Fruit fly (Drosophila melanogaster) Kc167 (cell line): ENCODE data around the gene RtcB.

ENCODE experiments used
- Myc ChIP-seq: fragments of >200 bp; optimal IDR thresholded peaks from 2 replicates; lab custom pipeline; 2017; ENCODE audit warnings: missing external identifiers
- Sin3A ChIP-seq: fragments of >200 bp; optimal IDR thresholded peaks from 2 replicates; lab custom pipeline; 2018; ENCODE audit warnings: missing external identifiers
- h ChIP-seq: fragments of >200 bp; optimal IDR thresholded peaks from 3 replicates; lab custom pipeline; 2018; ENCODE audit warnings: missing external identifiers
- insv ChIP-seq: fragments of >200 bp; optimal IDR thresholded peaks from 3 replicates; lab custom pipeline; 2018; ENCODE audit warnings: missing external identifiers
- psq ChIP-seq: fragments of >200 bp; optimal IDR thresholded peaks from 2 replicates; lab custom pipeline; 2017; ENCODE audit warnings: missing external identifiers
- ttk ChIP-seq: sonication (Bioruptor generic); optimal IDR thresholded peaks from 2 replicates; lab custom pipeline; 2017; ENCODE audit warnings: missing external identifiers

The RtcB gene

dm6 chr2L:19430343-19430742 lies at the start of gene RtcB:
TSS of gene RtcB (plus strand) at chr2L:19430643.
- TF ChIP-seq psq (lab: Kevin White, UChicago), result no peak
- no peak for TF ChIP-seq Myc (lab: Kevin White, UChicago)
- no peak for TF ChIP-seq Sin3A (lab: Kevin White, UChicago)
- TF ChIP-seq insv (lab: Kevin White, UChicago), result no peak
- no peak for TF ChIP-seq h
- TF ChIP-seq ttk, result no peak

dm6 chr2L:19382353-19382752 lies 48.1 kb upstream of the RtcB start:
- TF ChIP-seq ttk (no peak), psq (lab: Kevin White, UChicago) (no peak), Sin3A (lab: Kevin White, UChicago) (no peak), h (no peak), insv (lab: Kevin White, UChicago) (no peak), Myc (lab: Kevin White, UChicago) (no peak)

- TF ChIP-seq psq (lab: Kevin White, UChicago) (no peak), h (no peak), Myc (lab: Kevin White, UChicago) (no peak), ttk (no peak), insv (lab: Kevin White, UChicago) (no peak), Sin3A (lab: Kevin White, UChicago) (no peak)
These were observed 44.2 kb upstream of the RtcB start, which contains the start of gene fon for dm6 chr2L:19386106-19386715. TSS of gene fon (minus strand) at chr2L:19386205.

dm6 chr2L:19388966-19389365 lies 41.5 kb upstream of the RtcB start:
- TF ChIP-seq psq (lab: Kevin White, UChicago) (no peak), insv (lab: Kevin White, UChicago) (no peak), h (no peak), Sin3A (lab: Kevin White, UChicago) (no peak)

dm6 chr2L:19389749-19390148 lies 40.7 kb upstream of the RtcB start, which contains the start of gene CG17549:
TSS of gene CG17549 (minus strand) at chr2L:19390075.
- no peak for TF ChIP-seq Myc (lab: Kevin White, UChicago)
- no peak for TF ChIP-seq Sin3A (lab: Kevin White, UChicago)
- no peak for TF ChIP-seq psq (lab: Kevin White, UChicago)
- no peak for TF ChIP-seq h
- TF ChIP-seq insv (lab: Kevin White, UChicago), result no peak
- no peak for TF ChIP-seq ttk

- TF ChIP-seq h, result no peak
- no peak for TF ChIP-seq Sin3A (lab: Kevin White, UChicago)
- TF ChIP-seq psq (lab: Kevin White, UChicago), result no peak
- TF ChIP-seq Myc (lab: Kevin White, UChicago), result no peak
- no peak for TF ChIP-seq insv (lab: Kevin White, UChicago)
- TF ChIP-seq ttk, result no peak
These were observed 36.7 kb upstream of the RtcB start, which contains the start of gene CG31798 for dm6 chr2L:19393703-19394210. TSS of gene CG31798 (plus strand) at chr2L:19394160.

dm6 chr2L:19397617-19398316 lies 32.7 kb upstream of the RtcB start:
- TF ChIP-seq insv (lab: Kevin White, UChicago), result no peak
- no peak for TF ChIP-seq h
- no peak for TF ChIP-seq psq (lab: Kevin White, UChicago)
- no peak for TF ChIP-seq Sin3A (lab: Kevin White, UChicago)

dm6 chr2L:19398317-19399234 lies 31.9 kb upstream of the RtcB start, which contains the start of gene CG17544:
TSS of gene CG17544 (minus strand) at chr2L:19398493.
- TF ChIP-seq psq (lab: Kevin White, UChicago) (no peak), ttk (no peak), Sin3A (lab: Kevin White, UChicago) (no peak), Myc (lab: Kevin White, UChicago) (no peak), h (no peak), insv (lab: Kevin White, UChicago) (no peak)

dm6 chr2L:19401914-19402313 lies 28.5 kb upstream of the RtcB start:
- TF ChIP-seq Sin3A (lab: Kevin White, UChicago), result no peak
- TF ChIP-seq Myc (lab: Kevin White, UChicago), result no peak
- TF ChIP-seq h, result no peak
- no peak for TF ChIP-seq psq (lab: Kevin White, UChicago)
- no peak for TF ChIP-seq ttk

- no peak for TF ChIP-seq ttk
- no peak for TF ChIP-seq psq (lab: Kevin White, UChicago)
- TF ChIP-seq Myc (lab: Kevin White, UChicago), result no peak
- TF ChIP-seq Sin3A (lab: Kevin White, UChicago), result no peak
- no peak for TF ChIP-seq insv (lab: Kevin White, UChicago)
- no peak for TF ChIP-seq h
These were observed 27.8 kb upstream of the RtcB start for dm6 chr2L:19402667-19403066.

dm6 chr2L:19403398-19403797 lies 27.0 kb upstream of the RtcB start:
- TF ChIP-seq ttk, result no peak
- no peak for TF ChIP-seq h
- TF ChIP-seq psq (lab: Kevin White, UChicago), result no peak
- no peak for TF ChIP-seq insv (lab: Kevin White, UChicago)
